Worm (Caenorhabditis elegans) whole organism, L3 larva: ENCODE results near the gene rips-1.

Experiments used
- R02D3.7 ChIP-seq: fragments of 150-350 bp; optimal IDR thresholded peaks from 2 replicates; lab custom pipeline; 2014; ENCODE audit warnings: missing biosample characterization, missing genetic modification characterization
- ZK546.5 ChIP-seq: sonication (generic microtip); optimal IDR thresholded peaks from 2 replicates; lab custom pipeline; 2017; ENCODE audit warnings: missing biosample characterization, missing genetic modification characterization
- aly-2 ChIP-seq: fragments of 150-350 bp; optimal IDR thresholded peaks from 2 replicates; lab custom pipeline; 2014; ENCODE audit warnings: missing biosample characterization, missing genetic modification characterization
- ama-1 ChIP-seq: fragments of 150-350 bp; optimal IDR thresholded peaks from 2 replicates; lab custom pipeline; 2018
- ceh-16 ChIP-seq: sonication (generic microtip); optimal IDR thresholded peaks from 2 replicates; lab custom pipeline; 2017; ENCODE audit warnings: missing biosample characterization, missing genetic modification characterization
- ceh-82 ChIP-seq: fragments of 150-350 bp; optimal IDR thresholded peaks from 2 replicates; lab custom pipeline; 2014; ENCODE audit warnings: missing biosample characterization, missing genetic modification characterization
- ceh-9 ChIP-seq: sonication (generic microtip); optimal IDR thresholded peaks from 2 replicates; lab custom pipeline; 2018; ENCODE audit warnings: missing biosample characterization, missing genetic modification characterization
- daf-12 ChIP-seq: fragments of 150-350 bp; optimal IDR thresholded peaks from 2 replicates; lab custom pipeline; 2014; ENCODE audit warnings: missing biosample characterization, missing genetic modification reagents, missing genetic modification characterization
- elt-1 ChIP-seq: fragments of 150-350 bp; optimal IDR thresholded peaks from 2 replicates; lab custom pipeline; 2014; ENCODE audit warnings: missing biosample characterization, missing genetic modification characterization
- elt-2 ChIP-seq: sonication (generic microtip); optimal IDR thresholded peaks from 2 replicates; lab custom pipeline; 2016; ENCODE audit warnings: missing genetic modification reagents, mild to moderate bottlenecking, missing genetic modification characterization, missing compliant biosample characterization
- elt-3 ChIP-seq, 3 experiments: fragments of 150-350 bp in 1 of 3; sonication (generic microtip) in 2 of 3; optimal IDR thresholded peaks; 2 replicates in 2 of 3; 4 replicates in 1 of 3; lab custom pipeline; 2014 to 2017; ENCODE audit warnings: missing biosample characterization in 3 of 3, missing genetic modification characterization in 3 of 3
- eor-1 ChIP-seq, 2 experiments: fragments of 150-350 bp; optimal IDR thresholded peaks; 2 replicates each; lab custom pipeline; 2014 to 2018; ENCODE audit warnings: missing biosample characterization in 2 of 2, missing genetic modification characterization in 2 of 2
- fkh-10 ChIP-seq: sonication (generic microtip); optimal IDR thresholded peaks from 2 replicates; lab custom pipeline; 2017; ENCODE audit warnings: missing biosample characterization, missing genetic modification reagents, missing genetic modification characterization
- fkh-2 ChIP-seq: fragments of 150-350 bp; optimal IDR thresholded peaks from 2 replicates; lab custom pipeline; 2014; ENCODE audit warnings: missing biosample characterization, missing genetic modification reagents, missing genetic modification characterization
- fos-1 ChIP-seq: fragments of 150-350 bp; optimal IDR thresholded peaks from 2 replicates; lab custom pipeline; 2014; ENCODE audit warnings: missing biosample characterization, missing genetic modification characterization
- lin-15B ChIP-seq: fragments of 150-350 bp; optimal IDR thresholded peaks from 2 replicates; lab custom pipeline; 2014; ENCODE audit warnings: missing biosample characterization, missing genetic modification characterization
- lin-39 ChIP-seq: fragments of 150-350 bp; optimal IDR thresholded peaks from 2 replicates; lab custom pipeline; 2018; ENCODE audit warnings: missing biosample characterization, missing genetic modification reagents, missing genetic modification characterization
- lsy-12 ChIP-seq: sonication (generic microtip); optimal IDR thresholded peaks from 2 replicates; lab custom pipeline; 2016; ENCODE audit warnings: mild to moderate bottlenecking, missing genetic modification characterization, missing compliant biosample characterization
- mdl-1 ChIP-seq: fragments of 150-350 bp; optimal IDR thresholded peaks from 2 replicates; lab custom pipeline; 2014; ENCODE audit warnings: missing biosample characterization, missing genetic modification characterization
- mml-1 ChIP-seq: fragments of 150-350 bp; sonication (generic microtip); optimal IDR thresholded peaks from 3 replicates; lab custom pipeline; 2014; ENCODE audit warnings: missing biosample characterization, missing genetic modification characterization
- nfya-1 ChIP-seq: sonication (generic microtip); optimal IDR thresholded peaks from 2 replicates; lab custom pipeline; 2017; ENCODE audit warnings: missing genetic modification characterization, mild to moderate bottlenecking, missing compliant biosample characterization, antibody characterized with exemption, moderate library complexity; ENCODE audit not compliant: insufficient read depth
- nhr-11 ChIP-seq: fragments of 150-350 bp; optimal IDR thresholded peaks from 2 replicates; lab custom pipeline; 2014; ENCODE audit warnings: missing biosample characterization, missing genetic modification characterization
- nhr-12 ChIP-seq: fragments of 150-350 bp; optimal IDR thresholded peaks from 2 replicates; lab custom pipeline; 2014; ENCODE audit warnings: missing biosample characterization, missing genetic modification characterization
- nhr-237 ChIP-seq: fragments of 150-350 bp; optimal IDR thresholded peaks from 2 replicates; lab custom pipeline; 2014; ENCODE audit warnings: missing biosample characterization, missing genetic modification characterization
- nhr-25 ChIP-seq: sonication (generic microtip); optimal IDR thresholded peaks from 2 replicates; lab custom pipeline; 2017; ENCODE audit warnings: missing biosample characterization, missing genetic modification characterization
- nhr-28 ChIP-seq: fragments of 150-350 bp; optimal IDR thresholded peaks from 2 replicates; lab custom pipeline; 2014; ENCODE audit warnings: missing biosample characterization, missing genetic modification characterization
- nhr-43 ChIP-seq: sonication (generic microtip); optimal IDR thresholded peaks from 2 replicates; lab custom pipeline; 2016; ENCODE audit warnings: mild to moderate bottlenecking, missing genetic modification characterization, missing compliant biosample characterization; ENCODE audit not compliant: poor library complexity, severe bottlenecking
- nhr-67 ChIP-seq: fragments of 150-350 bp; optimal IDR thresholded peaks from 2 replicates; lab custom pipeline; 2014; ENCODE audit warnings: missing biosample characterization, missing genetic modification characterization
- pha-4 ChIP-seq: fragments of 150-350 bp; optimal IDR thresholded peaks from 2 replicates; lab custom pipeline; 2014; ENCODE audit warnings: missing biosample characterization, missing genetic modification reagents, missing genetic modification characterization
- pqm-1 ChIP-seq: fragments of 150-350 bp; optimal IDR thresholded peaks from 2 replicates; lab custom pipeline; 2017; ENCODE audit warnings: missing biosample characterization, missing genetic modification characterization, inconsistent platforms
- sea-2 ChIP-seq: fragments of 150-350 bp; sonication (generic microtip); optimal IDR thresholded peaks from 4 replicates; lab custom pipeline; 2014; ENCODE audit warnings: missing biosample characterization, missing genetic modification reagents, missing genetic modification characterization
- skn-1 ChIP-seq: fragments of 150-350 bp; optimal IDR thresholded peaks from 2 replicates; lab custom pipeline; 2014; ENCODE audit warnings: missing biosample characterization, missing genetic modification characterization
- snpc-4 ChIP-seq: fragments of 150-350 bp; optimal IDR thresholded peaks from 2 replicates; lab custom pipeline; 2014; ENCODE audit warnings: missing biosample characterization, missing genetic modification characterization
- tbx-2 ChIP-seq: sonication (generic microtip); optimal IDR thresholded peaks from 2 replicates; lab custom pipeline; 2016; ENCODE audit warnings: mild to moderate bottlenecking, missing genetic modification characterization, missing compliant biosample characterization
- unc-39 ChIP-seq: sonication (generic microtip); optimal IDR thresholded peaks from 4 replicates; lab custom pipeline; 2017; ENCODE audit warnings: missing biosample characterization, missing genetic modification characterization
- unc-62 ChIP-seq: fragments of 150-350 bp; sonication (generic microtip); optimal IDR thresholded peaks from 4 replicates; lab custom pipeline; 2014; ENCODE audit warnings: missing biosample characterization, missing genetic modification reagents, missing genetic modification characterization
- zag-1 ChIP-seq: fragments of 150-350 bp; optimal IDR thresholded peaks from 2 replicates; lab custom pipeline; 2014; ENCODE audit warnings: missing biosample characterization, missing genetic modification characterization
- ztf-11 ChIP-seq: fragments of 150-350 bp; optimal IDR thresholded peaks from 2 replicates; lab custom pipeline; 2014; ENCODE audit warnings: missing biosample characterization, missing genetic modification characterization
- ztf-4 ChIP-seq: fragments of 150-350 bp; optimal IDR thresholded peaks from 2 replicates; lab custom pipeline; 2014; ENCODE audit warnings: missing biosample characterization, missing genetic modification characterization

rips-1 gene

ce11 chrV:3799737-3800136, 27.9 kb downstream of the rips-1 start:
- no peak for TF ChIP-seq lsy-12 (tag; lab: Kevin White, UChicago)
- no peak for TF ChIP-seq pha-4 (tag; lab: Kevin White, UChicago)
- TF ChIP-seq elt-3 (tag; optimal IDR thresholded peaks at IDR 0.05; lab: Kevin White, UChicago): no peak
- no peak for TF ChIP-seq ceh-16 (tag; lab: Kevin White, UChicago)
- no peak for TF ChIP-seq eor-1 (tag; optimal IDR thresholded peaks at IDR 0.05; lab: Kevin White, UChicago)
- TF ChIP-seq nhr-237 (tag; lab: Kevin White, UChicago): no peak
- no peak for TF ChIP-seq zag-1
- TF ChIP-seq nhr-28 (tag; lab: Kevin White, UChicago): no peak
- TF ChIP-seq fkh-10 (GFP tag; lab: Kevin White, UChicago): no peak
- TF ChIP-seq unc-39 (tag; lab: Kevin White, UChicago): no peak
- no peak for TF ChIP-seq lin-39 (tag; lab: Kevin White, UChicago)
- no peak for TF ChIP-seq R02D3.7 (tag; lab: Kevin White, UChicago)
- no peak for TF ChIP-seq aly-2
- TF ChIP-seq elt-1 (tag; lab: Kevin White, UChicago): no peak

ce11 chrV:3800378-3800777, 28.6 kb downstream of the rips-1 start, which contains the start of gene srt-30:
Gene srt-30 (minus strand): TSS chrV:3800478.
- no peak for TF ChIP-seq nhr-28 (tag; lab: Kevin White, UChicago)
- no peak for TF ChIP-seq pha-4 (tag; lab: Kevin White, UChicago)
- TF ChIP-seq tbx-2 (tag; lab: Kevin White, UChicago): no peak
- TF ChIP-seq elt-2: no peak
- no peak for TF ChIP-seq skn-1 (tag; lab: Kevin White, UChicago)
- no peak for TF ChIP-seq lin-15B
- TF ChIP-seq lsy-12 (tag; lab: Kevin White, UChicago): no peak
- TF ChIP-seq elt-3 (tag; optimal IDR thresholded peaks at IDR 0.05; lab: Kevin White, UChicago): no peak
- no peak for TF ChIP-seq elt-1 (tag; lab: Kevin White, UChicago)
- no peak for TF ChIP-seq lin-39 (tag; lab: Kevin White, UChicago)

- no peak for TF ChIP-seq ZK546.5
- TF ChIP-seq unc-39 (tag; lab: Kevin White, UChicago): no peak
- no peak for TF ChIP-seq nhr-11
- TF ChIP-seq ama-1 (lab: Kevin White, UChicago): no peak
- TF ChIP-seq mml-1 (tag; lab: Kevin White, UChicago): no peak
- TF ChIP-seq snpc-4: no peak
- no peak for TF ChIP-seq elt-3 (tag; optimal IDR thresholded peaks at IDR 0.05; lab: Kevin White, UChicago)
- no peak for TF ChIP-seq pha-4 (tag; lab: Kevin White, UChicago)
- TF ChIP-seq ztf-11: no peak
- no peak for TF ChIP-seq ztf-4 (tag; lab: Kevin White, UChicago)
- no peak for TF ChIP-seq zag-1
- TF ChIP-seq elt-2: no peak
- TF ChIP-seq ceh-82 (tag; lab: Kevin White, UChicago): no peak
- no peak for TF ChIP-seq nfya-1 (tag; lab: Kevin White, UChicago)
- TF ChIP-seq unc-62: no peak
- TF ChIP-seq nhr-67 (tag; lab: Kevin White, UChicago): no peak
- no peak for TF ChIP-seq sea-2 (GFP tag; lab: Kevin White, UChicago)
- TF ChIP-seq R02D3.7 (tag; lab: Kevin White, UChicago): no peak
- no peak for TF ChIP-seq fkh-2 (tag; lab: Kevin White, UChicago)
- TF ChIP-seq eor-1 (tag; optimal IDR thresholded peaks at IDR 0.05; lab: Kevin White, UChicago): no peak
Observed at ce11 chrV:3801787-3802417, 30.1 kb downstream of the rips-1 start.

ce11 chrV:3803343-3803742, 31.5 kb downstream of the rips-1 start, which contains the start of gene cyp-33C8:
Gene cyp-33C8 (minus strand): TSS chrV:3803542.
- peak; percentile 24 for TF ChIP-seq pqm-1 (tag; lab: Kevin White, UChicago)
- peak; percentile 21 for TF ChIP-seq elt-2
- TF ChIP-seq fos-1: no peak
- no peak for TF ChIP-seq ceh-16 (tag; lab: Kevin White, UChicago)
- peak; percentile 20 for TF ChIP-seq lin-39 (tag; lab: Kevin White, UChicago)
- TF ChIP-seq snpc-4: peak; percentile 5

ce11 chrV:3805499-3805898, 33.7 kb downstream of the rips-1 start, which contains the start of gene R08F11.4:
Gene R08F11.4 (minus strand): TSS chrV:3805527.
- TF ChIP-seq ceh-16 (tag; lab: Kevin White, UChicago): no peak
- TF ChIP-seq ama-1 (lab: Kevin White, UChicago): no peak
- TF ChIP-seq nhr-237 (tag; lab: Kevin White, UChicago): no peak
- TF ChIP-seq nhr-43 (tag; lab: Kevin White, UChicago): no peak
- TF ChIP-seq fos-1: no peak
- TF ChIP-seq nhr-12 (tag; lab: Kevin White, UChicago): no peak
- TF ChIP-seq lin-39 (tag; lab: Kevin White, UChicago): no peak
- no peak for TF ChIP-seq pha-4 (tag; lab: Kevin White, UChicago)
- TF ChIP-seq lsy-12 (tag; lab: Kevin White, UChicago): no peak
- TF ChIP-seq nhr-11: no peak
- TF ChIP-seq ztf-11: no peak
- TF ChIP-seq fkh-2 (tag; lab: Kevin White, UChicago): no peak
- no peak for TF ChIP-seq nhr-25 (tag; lab: Kevin White, UChicago)
- TF ChIP-seq ceh-9 (tag; lab: Kevin White, UChicago): no peak
- TF ChIP-seq daf-12 (tag; lab: Kevin White, UChicago): no peak
- TF ChIP-seq aly-2: no peak
- no peak for TF ChIP-seq elt-2
- TF ChIP-seq lin-15B: no peak
- no peak for TF ChIP-seq mdl-1 (tag; lab: Kevin White, UChicago)
